Fruit fly (Drosophila melanogaster): Measurements from ENCODE around the gene CG16964.

dm6 chr2L:11904181-11904580 is 43.6 kb upstream of the CG16964 start:
- TF ChIP-seq CG9705 (GFP tag; optimal IDR thresholded peaks at IDR 0.05) (no peak), Abd-B (GFP tag; optimal IDR thresholded peaks at IDR 0.05) (no peak), CG32264 (GFP tag; optimal IDR thresholded peaks at IDR 0.05) (no peak), tai (GFP tag; optimal IDR thresholded peaks at IDR 0.05) (no peak), Hr83 (GFP tag; optimal IDR thresholded peaks at IDR 0.05; ENCODE audit: poor library complexity, severe bottlenecking) (no peak), h (GFP tag; optimal IDR thresholded peaks at IDR 0.05) (no peak)
